Fruit fly (Drosophila melanogaster) whole organism, embryonic: ENCODE data around the gene CG15170.

Experiments used
- CG10267 ChIP-seq: fragments of 200-800 bp; sonication (Bioruptor generic); optimal IDR thresholded peaks from 2 replicates; lab custom pipeline; 2018; ENCODE audit warnings: missing biosample characterization, mild to moderate bottlenecking, missing genetic modification characterization, moderate library complexity
- CG10565 ChIP-seq: fragments of 200-800 bp; sonication (Bioruptor generic); optimal IDR thresholded peaks from 3 replicates; lab custom pipeline; 2016; ENCODE audit warnings: missing biosample characterization, mild to moderate bottlenecking, missing genetic modification characterization
- CG10979 ChIP-seq: fragments of 200-800 bp; sonication (Bioruptor generic); optimal IDR thresholded peaks from 2 replicates; lab custom pipeline; 2018; ENCODE audit warnings: missing biosample characterization, mild to moderate bottlenecking, missing genetic modification characterization, moderate library complexity
- CG12391 ChIP-seq: fragments of 200-800 bp; sonication (Bioruptor generic); optimal IDR thresholded peaks from 3 replicates; lab custom pipeline; 2018; ENCODE audit warnings: missing biosample characterization, mild to moderate bottlenecking, missing genetic modification characterization, moderate library complexity
- CG15011 ChIP-seq: fragments of 200-800 bp; sonication (Bioruptor generic); optimal IDR thresholded peaks from 3 replicates; lab custom pipeline; 2018; ENCODE audit warnings: missing biosample characterization, mild to moderate bottlenecking, missing genetic modification characterization
- CG15514 ChIP-seq: fragments of 200-800 bp; sonication (Bioruptor generic); optimal IDR thresholded peaks from 3 replicates; lab custom pipeline; 2017; ENCODE audit warnings: missing biosample characterization, missing genetic modification characterization, mild to moderate bottlenecking, moderate library complexity, missing genetic modification reagents
- CG1602 ChIP-seq: fragments of 200-800 bp; sonication (Bioruptor generic); optimal IDR thresholded peaks from 3 replicates; lab custom pipeline; 2016; ENCODE audit warnings: missing biosample characterization, missing genetic modification characterization
- CG18599 ChIP-seq: fragments of 200-800 bp; sonication (Bioruptor generic); optimal IDR thresholded peaks from 3 replicates; lab custom pipeline; 2017; ENCODE audit warnings: missing biosample characterization, missing genetic modification characterization, mild to moderate bottlenecking, moderate library complexity, missing genetic modification reagents
- CG33557 ChIP-seq: fragments of 200-800 bp; sonication (Bioruptor generic); optimal IDR thresholded peaks from 2 replicates; lab custom pipeline; 2019; ENCODE audit warnings: missing biosample characterization, mild to moderate bottlenecking, missing genetic modification characterization, moderate library complexity
- CG34224 ChIP-seq: fragments of 200-800 bp; sonication (Bioruptor generic); IDR thresholded peaks from 3 replicates; pipeline ENCODE4 v1.3.6; 2022; ENCODE audit warnings: missing biosample characterization, missing genetic modification characterization; ENCODE audit not compliant: partially characterized antibody
- CG4328 ChIP-seq: fragments of 200-800 bp; sonication (Bioruptor generic); optimal IDR thresholded peaks from 3 replicates; lab custom pipeline; 2017; ENCODE audit warnings: missing biosample characterization, missing genetic modification reagents, missing genetic modification characterization
- CG4424 ChIP-seq: fragments of 200-800 bp; sonication (Bioruptor generic); optimal IDR thresholded peaks from 3 replicates; lab custom pipeline; 2016; ENCODE audit warnings: missing biosample characterization, missing genetic modification characterization
- CG6683 ChIP-seq: fragments of 200-800 bp; sonication (Bioruptor generic); optimal IDR thresholded peaks from 2 replicates; lab custom pipeline; 2017; ENCODE audit warnings: missing biosample characterization, mild to moderate bottlenecking, missing genetic modification characterization, missing genetic modification reagents
- CG7928 ChIP-seq: fragments of 200-800 bp; sonication (Bioruptor generic); optimal IDR thresholded peaks from 2 replicates; lab custom pipeline; 2017; ENCODE audit warnings: missing biosample characterization, mild to moderate bottlenecking, missing genetic modification characterization
- CG8290 ChIP-seq, 3 experiments: fragments of 200-800 bp; sonication (Bioruptor generic); optimal IDR thresholded peaks; 2 replicates each; lab custom pipeline; 2016 to 2019; ENCODE audit warnings: missing biosample characterization in 3 of 3, missing genetic modification characterization in 3 of 3, mild to moderate bottlenecking in 2 of 3, moderate library complexity in 1 of 3
- Camta ChIP-seq: fragments of 200-800 bp; sonication (Bioruptor generic); optimal IDR thresholded peaks from 2 replicates; lab custom pipeline; 2016; ENCODE audit warnings: missing biosample characterization, missing genetic modification characterization
- D ChIP-seq, 2 experiments: fragments of 200-800 bp in 1 of 2; fragments of >200 bp in 1 of 2; sonication (Bioruptor generic) in 1 of 2; optimal IDR thresholded peaks; 2 replicates in 1 of 2; 3 replicates in 1 of 2; lab custom pipeline; 2017; ENCODE audit warnings: mild to moderate bottlenecking in 1 of 2, missing biosample characterization in 1 of 2, missing genetic modification characterization in 1 of 2, missing genetic modification reagents in 1 of 2
- MESR4 ChIP-seq: fragments of 200-800 bp; sonication (Bioruptor generic); optimal IDR thresholded peaks from 2 replicates; lab custom pipeline; 2018; ENCODE audit warnings: missing biosample characterization, mild to moderate bottlenecking, missing genetic modification characterization, moderate library complexity
- NfI ChIP-seq: fragments of 200-800 bp; sonication (Bioruptor generic); optimal IDR thresholded peaks from 3 replicates; lab custom pipeline; 2018; ENCODE audit warnings: missing biosample characterization, mild to moderate bottlenecking, missing genetic modification characterization, moderate library complexity
- Optix ChIP-seq: fragments of 200-800 bp; sonication (Bioruptor generic); IDR thresholded peaks from 3 replicates; pipeline ENCODE4 v1.3.6; 2022; ENCODE audit warnings: missing biosample characterization, missing genetic modification characterization
- Sin3A ChIP-seq: fragments of >200 bp; optimal IDR thresholded peaks from 2 replicates; lab custom pipeline; 2018
- Six4 ChIP-seq: fragments of 200-800 bp; sonication (Bioruptor generic); optimal IDR thresholded peaks from 2 replicates; lab custom pipeline; 2016; ENCODE audit warnings: missing biosample characterization, missing genetic modification characterization
- al ChIP-seq: fragments of 200-800 bp; sonication (Bioruptor generic); IDR thresholded peaks from 2 replicates; pipeline ENCODE4 v1.3.6; 2022; ENCODE audit warnings: missing biosample characterization, missing genetic modification characterization
- bab2 ChIP-seq: fragments of 200-800 bp; sonication (Bioruptor generic); optimal IDR thresholded peaks from 2 replicates; lab custom pipeline; 2016; ENCODE audit warnings: missing biosample characterization, missing genetic modification characterization
- bcd ChIP-seq: fragments of 200-800 bp; sonication (Bioruptor generic); optimal IDR thresholded peaks from 2 replicates; lab custom pipeline; 2017; ENCODE audit warnings: missing biosample characterization, mild to moderate bottlenecking, missing genetic modification characterization
- bigmax ChIP-seq: fragments of 200-800 bp; sonication (Bioruptor generic); optimal IDR thresholded peaks from 2 replicates; lab custom pipeline; 2018; ENCODE audit warnings: missing biosample characterization, mild to moderate bottlenecking, missing genetic modification characterization
- ci ChIP-seq: fragments of 200-800 bp; sonication (Bioruptor generic); IDR thresholded peaks from 3 replicates; pipeline ENCODE4 v1.3.6; 2022; ENCODE audit warnings: missing biosample characterization, missing genetic modification characterization
- corto ChIP-seq: fragments of 200-800 bp; sonication (Bioruptor generic); optimal IDR thresholded peaks from 2 replicates; lab custom pipeline; 2016; ENCODE audit warnings: missing biosample characterization, mild to moderate bottlenecking, missing genetic modification characterization, moderate library complexity
- crc ChIP-seq: fragments of 200-800 bp; sonication (Bioruptor generic); optimal IDR thresholded peaks from 2 replicates; lab custom pipeline; 2016; ENCODE audit warnings: missing biosample characterization, missing genetic modification characterization
- dimm ChIP-seq: fragments of 200-800 bp; sonication (Bioruptor generic); IDR thresholded peaks from 2 replicates; pipeline ENCODE4 v1.3.6; 2022; ENCODE audit warnings: missing biosample characterization, missing genetic modification characterization
- esg ChIP-seq: fragments of 200-800 bp; sonication (Bioruptor generic); conservative IDR thresholded peaks from 2 replicates; pipeline ENCODE4 v1.3.6; 2022; ENCODE audit warnings: missing biosample characterization, missing genetic modification characterization
- ewg ChIP-seq: fragments of 200-800 bp; sonication (Bioruptor generic); optimal IDR thresholded peaks from 3 replicates; lab custom pipeline; 2017; ENCODE audit warnings: mild to moderate bottlenecking, missing biosample characterization, missing genetic modification reagents, missing genetic modification characterization
- gt ChIP-seq: fragments of 200-800 bp; sonication (Bioruptor generic); IDR thresholded peaks from 2 replicates; pipeline ENCODE4 v1.3.6; 2022; ENCODE audit warnings: missing biosample characterization, missing genetic modification characterization
- hb ChIP-seq: fragments of 200-800 bp; sonication (Bioruptor generic); IDR thresholded peaks from 3 replicates; pipeline ENCODE4 v1.3.6; 2022; ENCODE audit warnings: missing biosample characterization, missing genetic modification characterization; ENCODE audit not compliant: partially characterized antibody
- lab ChIP-seq: fragments of 200-800 bp; sonication (Bioruptor generic); optimal IDR thresholded peaks from 3 replicates; lab custom pipeline; 2017; ENCODE audit warnings: missing biosample characterization, missing genetic modification characterization, mild to moderate bottlenecking, moderate library complexity, missing genetic modification reagents
- lbe ChIP-seq: fragments of 200-800 bp; sonication (Bioruptor generic); optimal IDR thresholded peaks from 2 replicates; lab custom pipeline; 2016; ENCODE audit warnings: missing biosample characterization, mild to moderate bottlenecking, missing genetic modification characterization
- lilli ChIP-seq: fragments of 200-800 bp; sonication (Bioruptor generic); optimal IDR thresholded peaks from 3 replicates; lab custom pipeline; 2016; ENCODE audit warnings: missing biosample characterization, missing genetic modification characterization
- lola ChIP-seq, 3 experiments: fragments of >200 bp in 2 of 3; fragments of 200-800 bp in 1 of 3; sonication (Bioruptor generic) in 1 of 3; optimal IDR thresholded peaks; 2 replicates each; lab custom pipeline; 2017 to 2019; ENCODE audit warnings: missing biosample characterization in 3 of 3, missing genetic modification characterization in 3 of 3, mild to moderate bottlenecking in 1 of 3, moderate library complexity in 1 of 3
- lov ChIP-seq, 2 experiments: fragments of 200-800 bp in 1 of 2; fragments of >200 bp in 1 of 2; sonication (Bioruptor generic) in 1 of 2; IDR thresholded peaks in 1 of 2; optimal IDR thresholded peaks in 1 of 2; 2 replicates in 1 of 2; 3 replicates in 1 of 2; pipeline versions ENCODE4 v1.3.6 to Lab custom; 2017 to 2022; ENCODE audit warnings: missing biosample characterization in 1 of 2, missing genetic modification characterization in 1 of 2
- oc ChIP-seq: fragments of 200-800 bp; sonication (Bioruptor generic); optimal IDR thresholded peaks from 2 replicates; lab custom pipeline; 2018; ENCODE audit warnings: missing biosample characterization, mild to moderate bottlenecking, missing genetic modification characterization, moderate library complexity
- sd ChIP-seq: fragments of 200-800 bp; sonication (Bioruptor generic); optimal IDR thresholded peaks from 3 replicates; lab custom pipeline; 2018; ENCODE audit warnings: missing biosample characterization, mild to moderate bottlenecking, missing genetic modification characterization, moderate library complexity
- sens ChIP-seq: fragments of 200-800 bp; sonication (Bioruptor generic); peaks from one replicate; lab custom pipeline; 2016; ENCODE audit warnings: missing biosample characterization, missing genetic modification characterization
- seq ChIP-seq: fragments of 200-800 bp; sonication (Bioruptor generic); IDR thresholded peaks from 2 replicates; pipeline ENCODE4 v1.3.6; 2022; ENCODE audit warnings: missing biosample characterization, missing genetic modification characterization
- sima ChIP-seq: fragments of 200-800 bp; sonication (Bioruptor generic); optimal IDR thresholded peaks from 2 replicates; lab custom pipeline; 2016; ENCODE audit warnings: missing biosample characterization, missing genetic modification characterization
- stc ChIP-seq: fragments of 200-800 bp; sonication (Bioruptor generic); IDR thresholded peaks from 2 replicates; pipeline ENCODE4 v1.3.6; 2022; ENCODE audit warnings: missing biosample characterization, missing genetic modification characterization
- tin ChIP-seq: fragments of 200-800 bp; sonication (Bioruptor generic); optimal IDR thresholded peaks from 3 replicates; lab custom pipeline; 2016; ENCODE audit warnings: missing biosample characterization, missing genetic modification characterization
- usp ChIP-seq: fragments of >200 bp; optimal IDR thresholded peaks from 2 replicates; lab custom pipeline; 2017; ENCODE audit warnings: missing biosample characterization, missing genetic modification characterization
- wek ChIP-seq: fragments of 200-800 bp; sonication (Bioruptor generic); optimal IDR thresholded peaks from 3 replicates; lab custom pipeline; 2018; ENCODE audit warnings: missing biosample characterization, mild to moderate bottlenecking, missing genetic modification characterization, moderate library complexity

CG15170 gene

dm6 chr2L:19009130-19009529 is 19.1 kb upstream of the CG15170 start, which contains the start of gene RpL30 (continued):
- peak; percentile 89 for TF ChIP-seq CG15011 (GFP tag; lab: Kevin White, UChicago)
- TF ChIP-seq sd (tag; lab: Kevin White, UChicago), result peak; percentile 88
- 0 out of 2 replicates have a peak, but pooled peaks have one; percentile 39 for TF ChIP-seq esg (GFP tag; lab: Robert Waterston, UW)
- TF ChIP-seq CG10267 (tag; lab: Kevin White, UChicago), result peak; percentile 92
- TF ChIP-seq Camta (GFP tag; lab: Kevin White, UChicago), result peak; percentile 87
- peak; percentile 98 for TF ChIP-seq lab (GFP tag; lab: Kevin White, UChicago)
- TF ChIP-seq CG34224 (GFP tag; lab: Robert Waterston, UW), result 0 out of 3 replicates have a peak, but pooled peaks have one; percentile 55
- TF ChIP-seq CG6683, result peak; percentile 92
- peak; percentile 84 for TF ChIP-seq ewg (GFP tag; lab: Kevin White, UChicago)
- peak; percentile 69 for TF ChIP-seq bab2 (GFP tag; lab: Kevin White, UChicago)
- peak; percentile 75 for TF ChIP-seq CG7928
- peak; percentile 94 for TF ChIP-seq bcd
- TF ChIP-seq CG4424 (GFP tag; lab: Kevin White, UChicago), result peak; percentile 83
- no peak for TF ChIP-seq usp (GFP tag; lab: Kevin White, UChicago)
- TF ChIP-seq seq (GFP tag; lab: Robert Waterston, UW), result peak; percentile 90
- peak; percentile 100 for TF ChIP-seq MESR4 (GFP tag; lab: Kevin White, UChicago)
- no peak for TF ChIP-seq lov (optimal IDR thresholded peaks at IDR 0.05; lab: Kevin White, UChicago)
- TF ChIP-seq lov (GFP tag; IDR thresholded peaks at IDR 0.05; lab: Robert Waterston, UW), result peak; percentile 95
- TF ChIP-seq NfI (GFP tag; lab: Kevin White, UChicago), result peak; percentile 93
- TF ChIP-seq CG18599, result peak; percentile 96
- TF ChIP-seq CG10979, result peak; percentile 80
- peak; percentile 91 for TF ChIP-seq stc (GFP tag; lab: Robert Waterston, UW)
- TF ChIP-seq lbe (GFP tag; lab: Kevin White, UChicago), result peak; percentile 87
- peak; percentile 90 for TF ChIP-seq CG12391 (tag; lab: Kevin White, UChicago)
- 0 out of 2 replicates have a peak, but pooled peaks have one; percentile 43 for TF ChIP-seq gt (GFP tag; lab: Robert Waterston, UW)
- peak; percentile 79 for TF ChIP-seq lilli
- TF ChIP-seq hb, result no peak
- TF ChIP-seq sens, result peak; percentile 97
- peak; percentile 35 for TF ChIP-seq CG10565 (GFP tag; lab: Kevin White, UChicago)
- TF ChIP-seq sima, result peak; percentile 64
- peak; percentile 80 for TF ChIP-seq tin (GFP tag; lab: Kevin White, UChicago)
- no peak for TF ChIP-seq corto (GFP tag; lab: Kevin White, UChicago)
- peak in 1 of 3 experiments; percentile 62 for TF ChIP-seq lola (GFP tag; optimal IDR thresholded peaks at IDR 0.05; lab: Kevin White, UChicago)
- peak; percentile 99 for TF ChIP-seq ci
- TF ChIP-seq Six4 (GFP tag; lab: Kevin White, UChicago), result peak; percentile 73
- TF ChIP-seq bigmax, result peak; percentile 89
- TF ChIP-seq D (optimal IDR thresholded peaks at IDR 0.05; lab: Kevin White, UChicago), result no peak
- TF ChIP-seq D (GFP tag; optimal IDR thresholded peaks at IDR 0.05; lab: Kevin White, UChicago), result peak; percentile 83
- TF ChIP-seq CG4328, result peak; percentile 90
- peak; percentile 80 for TF ChIP-seq Optix (GFP tag; lab: Robert Waterston, UW)
- TF ChIP-seq CG8290 (GFP tag; optimal IDR thresholded peaks at IDR 0.05; lab: Kevin White, UChicago), result peak; percentile 90
- TF ChIP-seq CG8290 (tag; optimal IDR thresholded peaks at IDR 0.05; lab: Kevin White, UChicago), result peak; percentile 84 to 98
- peak; percentile 96 for TF ChIP-seq CG15514 (GFP tag; lab: Kevin White, UChicago)
- peak; percentile 83 for TF ChIP-seq crc (GFP tag; lab: Kevin White, UChicago)
- TF ChIP-seq wek, result peak; percentile 90
- peak; percentile 65 for TF ChIP-seq CG1602 (GFP tag; lab: Kevin White, UChicago)
- TF ChIP-seq al (GFP tag; lab: Robert Waterston, UW), result peak; percentile 79
- TF ChIP-seq Sin3A (lab: Kevin White, UChicago), result peak; percentile 84
- TF ChIP-seq CG33557 (GFP tag; lab: Kevin White, UChicago), result peak; percentile 67
- TF ChIP-seq dimm (GFP tag; lab: Robert Waterston, UW), result peak; percentile 50; the same call in 1 of the 2 replicates
- peak; percentile 75 for TF ChIP-seq oc (tag; lab: Kevin White, UChicago)
